Fruit fly (Drosophila melanogaster): ENCODE data around the gene kst.

Gene kst

DNA sequence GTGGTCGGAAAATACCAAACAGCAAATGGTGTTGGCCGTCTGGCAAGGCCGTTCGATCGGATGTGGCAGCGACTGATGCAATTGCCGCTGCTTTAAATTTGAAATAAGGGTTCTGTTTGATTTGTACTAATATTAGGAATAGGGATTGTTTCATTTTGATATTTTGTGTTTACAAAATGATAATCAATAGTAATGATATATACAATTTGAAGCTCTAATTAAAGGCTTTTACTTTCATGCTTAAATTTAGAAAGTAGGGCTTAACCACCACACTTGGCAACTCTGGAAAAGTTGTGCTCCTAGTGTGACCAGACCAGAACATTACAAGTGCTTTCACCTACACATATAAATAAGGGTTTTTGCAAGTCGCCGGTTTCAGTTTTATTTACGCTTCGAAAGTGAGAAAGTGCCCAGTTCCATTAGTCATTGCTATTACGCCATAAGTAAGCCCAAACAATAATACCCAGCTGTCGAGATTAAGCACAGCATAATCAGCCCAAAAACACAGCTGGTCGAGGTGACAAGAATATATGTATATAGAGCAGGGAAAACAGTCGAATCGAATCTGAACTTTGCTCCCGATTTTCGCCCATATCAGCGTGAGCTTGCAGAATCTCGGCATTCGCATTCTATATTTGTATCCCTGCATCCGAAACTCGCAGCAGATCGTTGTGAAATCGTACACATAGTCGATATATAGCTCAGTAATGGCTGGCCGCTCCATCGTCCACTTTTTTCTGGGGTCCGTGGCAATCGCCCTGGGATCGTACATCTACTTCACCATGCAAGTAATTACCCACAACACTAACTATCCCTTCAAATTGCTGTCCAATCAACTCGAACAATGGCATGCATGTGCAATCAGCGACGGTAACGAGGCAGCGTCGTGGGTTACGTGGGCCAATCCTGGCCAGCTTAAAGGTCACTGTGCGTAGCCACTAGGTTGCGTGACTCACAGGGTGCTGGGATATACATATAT, 10.4 kb upstream of the kst start, which contains the start of gene Gtpx (continued):
- TF ChIP-seq stc (GFP tag; IDR thresholded peaks at IDR 0.05) (no peak), NC2α (GFP tag; optimal IDR thresholded peaks at IDR 0.05) (no peak), sima (GFP tag; optimal IDR thresholded peaks at IDR 0.05) (no peak), CG10209 (GFP tag; optimal IDR thresholded peaks at IDR 0.05) (peak; percentile 25), CG12299 (tag; optimal IDR thresholded peaks at IDR 0.05) (no peak), CG13775 (GFP tag; optimal IDR thresholded peaks at IDR 0.05) (peak; percentile 48), abd-A (tag; optimal IDR thresholded peaks at IDR 0.05) (no peak), mirr (GFP tag; optimal IDR thresholded peaks at IDR 0.05) (no peak), Dek (tag; optimal IDR thresholded peaks at IDR 0.05) (peak; percentile 37), CG17612 (GFP tag; IDR thresholded peaks at IDR 0.05) (no peak), CG32767 (GFP tag; IDR thresholded peaks at IDR 0.05) (no peak), sisA (GFP tag; IDR thresholded peaks at IDR 0.05) (no peak), croc (GFP tag; conservative IDR thresholded peaks at IDR 0.05) (no peak), CG2889 (GFP tag; IDR thresholded peaks at IDR 0.05) (no peak), phol (tag; optimal IDR thresholded peaks at IDR 0.05) (peak; percentile 57), ems (GFP tag; optimal IDR thresholded peaks at IDR 0.05) (peak; percentile 34), zen (tag; optimal IDR thresholded peaks at IDR 0.05) (peak; percentile 3), kay (GFP tag; optimal IDR thresholded peaks at IDR 0.05) (peak; percentile 20), otp (GFP tag; IDR thresholded peaks at IDR 0.05) (no peak), ewg (GFP tag; optimal IDR thresholded peaks at IDR 0.05) (peak; percentile 6), knrl (GFP tag; IDR thresholded peaks at IDR 0.05; ENCODE audit: partially characterized antibody) (peak; percentile 17; the same call in 1 of the 3 replicates), gce (GFP tag; IDR thresholded peaks at IDR 0.05) (no peak), CG6689 (GFP tag; IDR thresholded peaks at IDR 0.05) (no peak), Taf1 (GFP tag; IDR thresholded peaks at IDR 0.05) (no peak), Neu2 (GFP tag; optimal IDR thresholded peaks at IDR 0.05; ENCODE audit: borderline replicate concordance) (no peak), E2f2 (GFP tag; IDR thresholded peaks at IDR 0.05) (peak; percentile 86), dmrt99B (tag; optimal IDR thresholded peaks at IDR 0.05) (no peak), CG43689 (GFP tag; IDR thresholded peaks at IDR 0.05) (no peak), Pdp1 (GFP tag; optimal IDR thresholded peaks at IDR 0.05) (peak; percentile 55 to 81), slp2 (GFP tag; optimal IDR thresholded peaks at IDR 0.05) (no peak), mld (GFP tag; IDR thresholded peaks at IDR 0.05; ENCODE audit: partially characterized antibody) (no peak), Six4 (GFP tag; optimal IDR thresholded peaks at IDR 0.05) (no peak), zfh1 (GFP tag; IDR thresholded peaks at IDR 0.05) (no peak), tin (GFP tag; optimal IDR thresholded peaks at IDR 0.05) (peak; percentile 13), ham (GFP tag; IDR thresholded peaks at IDR 0.05) (no peak), CG18476 (GFP tag; optimal IDR thresholded peaks at IDR 0.05) (peak; percentile 32), Bgb (GFP tag; IDR thresholded peaks at IDR 0.05; ENCODE audit: partially characterized antibody) (no peak; the same call in 1 of the 2 replicates), gsb (GFP tag; IDR thresholded peaks at IDR 0.05) (no peak), Bdp1 (GFP tag; optimal IDR thresholded peaks at IDR 0.05) (no peak), CG8089 (GFP tag; optimal IDR thresholded peaks at IDR 0.05) (no peak), tio (GFP tag; optimal IDR thresholded peaks at IDR 0.05) (no peak), dpn (GFP tag; optimal IDR thresholded peaks at IDR 0.05) (peak; percentile 27 to 57), Dad (GFP tag; optimal IDR thresholded peaks at IDR 0.05) (no peak), NFAT (GFP tag; IDR thresholded peaks at IDR 0.05) (no peak), CG34422 (GFP tag; IDR thresholded peaks at IDR 0.05) (0 out of 3 replicates have a peak, but pooled peaks have one; percentile 20), CG7271 (tag; optimal IDR thresholded peaks at IDR 0.05) (no peak), Meics (GFP tag; optimal IDR thresholded peaks at IDR 0.05) (no peak), TFAM (GFP tag; optimal IDR thresholded peaks at IDR 0.05) (no peak), CG34376 (GFP tag; optimal IDR thresholded peaks at IDR 0.05) (peak; percentile 5)
